Worm (Caenorhabditis elegans) whole organism, midembryonic: ENCODE results near the gene C02F5.2.

Experiments used
- T22C8.4 ChIP-seq: fragments of 200-800 bp; sonication (Bioruptor generic); IDR thresholded peaks from 2 replicates; pipeline ENCODE4 v1.3.6; 2022; ENCODE audit warnings: missing genetic modification characterization, missing compliant biosample characterization
- cog-1 ChIP-seq: sonication (generic microtip); optimal IDR thresholded peaks from 2 replicates; lab custom pipeline; 2016; ENCODE audit warnings: missing genetic modification characterization, missing compliant biosample characterization
- flt-1 ChIP-seq: fragments of 200-800 bp; sonication (Bioruptor generic); IDR thresholded peaks from 2 replicates; pipeline ENCODE4 v1.3.6; 2022; ENCODE audit warnings: missing genetic modification characterization, missing compliant biosample characterization
- klf-2 ChIP-seq: fragments of 200-800 bp; sonication (Bioruptor generic); conservative IDR thresholded peaks from 2 replicates; pipeline ENCODE4 v1.3.6; 2022; ENCODE audit warnings: missing genetic modification reagents, missing genetic modification characterization, missing compliant biosample characterization
- med-1 ChIP-seq: sonication (generic microtip); optimal IDR thresholded peaks from 2 replicates; lab custom pipeline; 2017; ENCODE audit warnings: missing genetic modification characterization, mild to moderate bottlenecking, missing compliant biosample characterization, antibody characterized with exemption, missing genetic modification reagents; ENCODE audit not compliant: insufficient read depth
- ztf-23 ChIP-seq: fragments of 200-800 bp; sonication (Bioruptor generic); IDR thresholded peaks from 2 replicates; pipeline ENCODE4 v1.3.6; 2022; ENCODE audit warnings: missing genetic modification reagents, missing genetic modification characterization, missing compliant biosample characterization

DNA sequence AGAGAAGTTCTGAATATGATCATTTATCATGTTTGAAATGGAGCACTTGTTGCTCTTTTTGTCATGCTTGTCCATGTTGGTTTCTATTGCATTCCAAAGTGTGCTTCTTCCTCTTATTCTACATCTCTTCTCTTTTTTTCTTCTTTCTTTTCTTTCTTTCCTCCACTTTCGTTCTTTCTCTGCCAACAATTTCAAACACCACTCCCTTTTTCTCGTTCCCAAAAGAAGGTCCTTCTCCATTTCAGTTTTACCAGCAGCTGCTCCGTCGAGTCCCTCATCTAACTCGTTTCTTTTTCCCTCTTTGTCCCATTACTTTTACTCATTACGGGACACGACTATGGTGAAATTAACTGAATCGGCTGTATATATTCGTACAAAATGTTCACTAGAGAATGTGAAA, 5.5 kb downstream of the C02F5.2 start, which contains the start of gene F09G8.5:
- TF ChIP-seq T22C8.4 (GFP tag; lab: Robert Waterston, UW) (no peak), flt-1 (no peak), cog-1 (no peak), ztf-23 (GFP tag; lab: Robert Waterston, UW) (no peak), med-1 (no peak), klf-2 (GFP tag; lab: Robert Waterston, UW) (no peak)
